Fruit fly (Drosophila melanogaster) whole organism, wandering third instar larva: Measurements from ENCODE around the gene MED10.

ENCODE experiments used
- CG32264 ChIP-seq: fragments of 200-800 bp; sonication (Bioruptor generic); optimal IDR thresholded peaks from 2 replicates; lab custom pipeline; 2016; ENCODE audit warnings: missing biosample characterization, missing genetic modification characterization
- CrebA ChIP-seq: fragments of 200-800 bp; sonication (Bioruptor generic); optimal IDR thresholded peaks from 2 replicates; lab custom pipeline; 2016; ENCODE audit warnings: missing biosample characterization, mild to moderate bottlenecking, missing genetic modification characterization, borderline replicate concordance
- Dif ChIP-seq: fragments of 200-275, 200-300 bp; sonication (Bioruptor generic); optimal IDR thresholded peaks from 2 replicates; lab custom pipeline; 2018; ENCODE audit warnings: missing biosample characterization, missing genetic modification characterization; ENCODE audit not compliant: partially characterized antibody
- HLH106 ChIP-seq: fragments of 200-800 bp; optimal IDR thresholded peaks from 3 replicates; lab custom pipeline; 2019; ENCODE audit warnings: missing biosample characterization, mild to moderate bottlenecking, missing genetic modification characterization, moderate library complexity
- Hnf4 ChIP-seq: fragments of 200-800 bp; sonication (Bioruptor generic); optimal IDR thresholded peaks from 2 replicates; lab custom pipeline; 2016; ENCODE audit warnings: missing biosample characterization, mild to moderate bottlenecking, missing genetic modification characterization
- Hr78 ChIP-seq: fragments of >200 bp; optimal IDR thresholded peaks from 2 replicates; lab custom pipeline; 2017; ENCODE audit warnings: missing biosample characterization, missing genetic modification characterization
- Hr83 ChIP-seq: fragments of 200-300 bp; sonication (Bioruptor generic); optimal IDR thresholded peaks from 2 replicates; lab custom pipeline; 2016; ENCODE audit warnings: missing biosample characterization, mild to moderate bottlenecking, missing genetic modification characterization, moderate library complexity; ENCODE audit not compliant: poor library complexity, severe bottlenecking
- Jra ChIP-seq: sonication (Bioruptor generic); optimal IDR thresholded peaks from 2 replicates; lab custom pipeline; 2016; ENCODE audit warnings: missing biosample characterization, missing genetic modification characterization
- Mio ChIP-seq: sonication (Bioruptor generic); optimal IDR thresholded peaks from 2 replicates; lab custom pipeline; 2016; ENCODE audit warnings: missing biosample characterization, missing genetic modification characterization
- Myc ChIP-seq: fragments of >200 bp; optimal IDR thresholded peaks from 2 replicates; lab custom pipeline; 2017
- N ChIP-seq: fragments of >200 bp; optimal IDR thresholded peaks from 2 replicates; lab custom pipeline; 2018; ENCODE audit warnings: missing biosample characterization, missing external identifiers, missing genetic modification characterization
- OdsH ChIP-seq: fragments of 200-800 bp; sonication (Bioruptor generic); optimal IDR thresholded peaks from 2 replicates; lab custom pipeline; 2016; ENCODE audit warnings: missing biosample characterization, mild to moderate bottlenecking, missing genetic modification characterization
- Rel ChIP-seq, 2 experiments: fragments of 200-800 bp; sonication (Bioruptor generic) in 1 of 2; optimal IDR thresholded peaks; 2 replicates in 1 of 2; 3 replicates in 1 of 2; lab custom pipeline; 2016 to 2019; ENCODE audit warnings: mild to moderate bottlenecking in 2 of 2, missing biosample characterization in 2 of 2, missing genetic modification characterization in 2 of 2, moderate library complexity in 1 of 2
- Sp1 ChIP-seq: fragments of 200-800 bp; sonication (Bioruptor generic); optimal IDR thresholded peaks from 3 replicates; lab custom pipeline; 2019; ENCODE audit warnings: missing biosample characterization, mild to moderate bottlenecking, missing genetic modification characterization, moderate library complexity
- Vsx2 ChIP-seq: fragments of 200-300, 225-300 bp; sonication (Bioruptor generic); optimal IDR thresholded peaks from 2 replicates; lab custom pipeline; 2018; ENCODE audit warnings: missing biosample characterization, missing genetic modification characterization; ENCODE audit not compliant: partially characterized antibody
- br ChIP-seq: fragments of 200-800 bp; sonication (Bioruptor generic); optimal IDR thresholded peaks from 2 replicates; lab custom pipeline; 2016; ENCODE audit warnings: missing biosample characterization, missing genetic modification characterization
- brk ChIP-seq: fragments of 200-800 bp; sonication (Bioruptor generic); optimal IDR thresholded peaks from 2 replicates; lab custom pipeline; 2016; ENCODE audit warnings: missing biosample characterization, mild to moderate bottlenecking, missing genetic modification characterization
- dl ChIP-seq, 2 experiments: fragments of 175-275, 200-275 bp in 1 of 2; fragments of 200-275 bp in 1 of 2; sonication (Bioruptor generic); optimal IDR thresholded peaks; lab custom pipeline; 2018; ENCODE audit warnings: mild to moderate bottlenecking in 2 of 2, missing biosample characterization in 2 of 2, missing genetic modification characterization in 2 of 2, moderate library complexity in 2 of 2; ENCODE audit not compliant: partially characterized antibody in 2 of 2, insufficient read depth in 1 of 2
- dmrt93B ChIP-seq: fragments of 200-800 bp; sonication (Bioruptor generic); optimal IDR thresholded peaks from 2 replicates; lab custom pipeline; 2018; ENCODE audit warnings: missing biosample characterization, mild to moderate bottlenecking, missing genetic modification characterization
- dsf ChIP-seq: sonication (Bioruptor generic); optimal IDR thresholded peaks from 2 replicates; lab custom pipeline; 2016; ENCODE audit warnings: missing biosample characterization, missing genetic modification characterization, borderline replicate concordance
- ey ChIP-seq: fragments of 200-800 bp; sonication (Bioruptor generic); optimal IDR thresholded peaks from 2 replicates; lab custom pipeline; 2016; ENCODE audit warnings: missing biosample characterization, missing genetic modification characterization
- foxo ChIP-seq, 2 experiments: fragments of 200-800 bp; sonication (Bioruptor generic); optimal IDR thresholded peaks; 2 replicates in 1 of 2; 3 replicates in 1 of 2; lab custom pipeline; 2016 to 2017; ENCODE audit warnings: missing biosample characterization in 2 of 2, missing genetic modification characterization in 2 of 2
- fru ChIP-seq: fragments of 200-800 bp; sonication (Bioruptor generic); optimal IDR thresholded peaks from 3 replicates; lab custom pipeline; 2016; ENCODE audit warnings: missing biosample characterization, mild to moderate bottlenecking, missing genetic modification characterization
- h ChIP-seq: fragments of 200-800 bp; sonication (Bioruptor generic); optimal IDR thresholded peaks from 3 replicates; lab custom pipeline; 2016; ENCODE audit warnings: missing biosample characterization, mild to moderate bottlenecking, missing genetic modification characterization
- jim ChIP-seq: fragments of 175-275, 200-325 bp; sonication (Bioruptor generic); optimal IDR thresholded peaks from 2 replicates; lab custom pipeline; 2016; ENCODE audit warnings: missing biosample characterization, mild to moderate bottlenecking, missing genetic modification characterization
- lola ChIP-seq: fragments of >200 bp; optimal IDR thresholded peaks from 2 replicates; lab custom pipeline; 2017; ENCODE audit warnings: missing biosample characterization, missing genetic modification characterization
- pan ChIP-seq: fragments of >200 bp; optimal IDR thresholded peaks from 2 replicates; lab custom pipeline; 2017
- psq ChIP-seq: fragments of 200-800 bp; sonication (Bioruptor generic); optimal IDR thresholded peaks from 3 replicates; lab custom pipeline; 2017; ENCODE audit warnings: missing biosample characterization, mild to moderate bottlenecking, missing genetic modification characterization, moderate library complexity
- rgr ChIP-seq: fragments of 200-800 bp; sonication (Bioruptor generic); optimal IDR thresholded peaks from 3 replicates; lab custom pipeline; 2016; ENCODE audit warnings: missing biosample characterization, mild to moderate bottlenecking, missing genetic modification characterization
- sage ChIP-seq: fragments of 200-800 bp; sonication (Bioruptor generic); optimal IDR thresholded peaks from 2 replicates; lab custom pipeline; 2016; ENCODE audit warnings: missing biosample characterization, mild to moderate bottlenecking, missing genetic modification characterization
- sv ChIP-seq: fragments of 200-800 bp; sonication (Bioruptor generic); optimal IDR thresholded peaks from 3 replicates; lab custom pipeline; 2016; ENCODE audit warnings: missing biosample characterization, missing genetic modification characterization
- tai ChIP-seq: sonication (Bioruptor generic); optimal IDR thresholded peaks from 2 replicates; lab custom pipeline; 2016; ENCODE audit warnings: missing biosample characterization, missing genetic modification characterization
- usp ChIP-seq: fragments of >200 bp; optimal IDR thresholded peaks from 2 replicates; lab custom pipeline; 2017; ENCODE audit warnings: missing biosample characterization, missing genetic modification characterization
- woc ChIP-seq: sonication (Bioruptor generic); optimal IDR thresholded peaks from 2 replicates; lab custom pipeline; 2016; ENCODE audit warnings: missing biosample characterization, mild to moderate bottlenecking, missing genetic modification characterization

The MED10 gene

DNA sequence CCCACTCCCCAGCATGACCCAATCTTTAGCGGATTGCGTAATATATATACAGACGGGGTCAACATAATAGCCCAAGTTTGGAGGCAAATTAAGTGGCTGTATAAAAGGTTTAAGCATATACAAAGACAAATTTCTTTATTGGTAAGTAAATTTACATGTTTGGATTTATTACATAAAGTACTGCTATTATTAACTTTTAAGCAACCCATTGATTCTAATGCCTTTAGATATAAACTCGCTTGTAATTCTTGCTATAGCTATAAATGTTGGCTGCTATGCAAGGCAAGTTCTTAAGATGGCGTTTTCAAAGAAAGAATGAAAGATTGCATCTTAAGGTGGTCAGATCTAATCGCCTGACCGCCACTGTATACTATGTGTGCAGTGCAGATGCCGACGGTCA is 29.3 kb upstream of the MED10 start:
- TF ChIP-seq Sp1 (GFP tag; lab: Kevin White, UChicago) (peak; percentile 47), dmrt93B (GFP tag; lab: Kevin White, UChicago) (peak; percentile 37), OdsH (GFP tag; lab: Kevin White, UChicago) (peak; percentile 62), Jra (no peak), N (GFP tag; lab: Kevin White, UChicago) (no peak), psq (GFP tag; lab: Kevin White, UChicago) (peak; percentile 42), brk (GFP tag; lab: Kevin White, UChicago) (no peak), foxo (GFP tag; optimal IDR thresholded peaks at IDR 0.05; lab: Kevin White, UChicago) (peak in 1 of 2 experiments; percentile 65), CrebA (no peak), h (peak; percentile 69), Hr78 (no peak), woc (GFP tag; lab: Kevin White, UChicago) (peak; percentile 50), rgr (GFP tag; lab: Kevin White, UChicago) (peak; percentile 53), HLH106 (peak; percentile 48), br (peak; percentile 5), fru (GFP tag; lab: Kevin White, UChicago) (peak; percentile 62), ey (GFP tag; lab: Kevin White, UChicago) (peak; percentile 63), tai (GFP tag; lab: Kevin White, UChicago) (peak; percentile 52)

DNA sequence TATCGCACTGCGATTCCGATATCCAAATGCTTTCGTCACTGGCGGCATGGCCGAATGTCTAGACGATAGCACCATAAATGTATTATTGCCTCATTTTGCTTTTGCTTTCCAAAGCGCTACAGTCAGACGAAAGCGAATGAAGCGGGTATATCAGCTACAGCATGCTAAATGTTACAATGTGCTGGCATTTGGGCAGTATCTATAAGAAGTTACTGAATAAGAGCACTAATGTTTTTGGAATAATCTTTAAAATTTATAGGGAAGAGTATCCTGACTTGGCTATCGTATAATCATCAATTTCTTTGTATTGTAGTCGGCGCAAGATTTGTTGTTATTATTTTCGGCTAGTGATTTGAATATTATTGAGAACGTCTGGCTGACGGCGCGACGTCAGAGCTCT is 28.6 kb upstream of the MED10 start:
- TF ChIP-seq CrebA = peak; percentile 59
- TF ChIP-seq foxo (GFP tag; optimal IDR thresholded peaks at IDR 0.05; lab: Kevin White, UChicago) = peak; percentile 75 to 89
- no peak for TF ChIP-seq Rel (GFP tag; optimal IDR thresholded peaks at IDR 0.05; lab: Kevin White, UChicago)
- TF ChIP-seq Rel (tag; optimal IDR thresholded peaks at IDR 0.05; lab: Kevin White, UChicago) = no peak
- peak; percentile 71 for TF ChIP-seq dmrt93B (GFP tag; lab: Kevin White, UChicago)
- TF ChIP-seq CG32264 = peak; percentile 46
- TF ChIP-seq sv (GFP tag; lab: Kevin White, UChicago) = peak; percentile 41
- peak; percentile 89 for TF ChIP-seq fru (GFP tag; lab: Kevin White, UChicago)
- peak; percentile 90 for TF ChIP-seq br
- TF ChIP-seq Sp1 (GFP tag; lab: Kevin White, UChicago) = peak; percentile 77
- TF ChIP-seq Hr83 (GFP tag; lab: Kevin White, UChicago) = peak; percentile 48
- TF ChIP-seq dsf (GFP tag; lab: Kevin White, UChicago) = no peak
- no peak for TF ChIP-seq Myc (lab: Kevin White, UChicago)
- TF ChIP-seq Vsx2 = no peak
- TF ChIP-seq usp (GFP tag; lab: Kevin White, UChicago) = no peak
- peak; percentile 49 for TF ChIP-seq tai (GFP tag; lab: Kevin White, UChicago)
- TF ChIP-seq rgr (GFP tag; lab: Kevin White, UChicago) = peak; percentile 88
- peak; percentile 83 for TF ChIP-seq OdsH (GFP tag; lab: Kevin White, UChicago)
- TF ChIP-seq Mio (GFP tag; lab: Kevin White, UChicago) = peak; percentile 59
- TF ChIP-seq woc (GFP tag; lab: Kevin White, UChicago) = peak; percentile 72
- TF ChIP-seq Hnf4 (GFP tag; lab: Kevin White, UChicago) = peak; percentile 77
- TF ChIP-seq jim (GFP tag; lab: Kevin White, UChicago) = no peak
- peak; percentile 11 for TF ChIP-seq brk (GFP tag; lab: Kevin White, UChicago)
- TF ChIP-seq sage (GFP tag; lab: Kevin White, UChicago) = peak; percentile 33
- TF ChIP-seq Jra = peak; percentile 59
- peak; percentile 77 for TF ChIP-seq HLH106
- TF ChIP-seq psq (GFP tag; lab: Kevin White, UChicago) = peak; percentile 72
- no peak for TF ChIP-seq N (GFP tag; lab: Kevin White, UChicago)
- no peak for TF ChIP-seq dl (GFP tag; optimal IDR thresholded peaks at IDR 0.05; lab: Kevin White, UChicago; ENCODE audit: insufficient read depth in 1 of 2, partially characterized antibody in 2 of 2)
- no peak for TF ChIP-seq pan (lab: Kevin White, UChicago)
- peak; percentile 92 for TF ChIP-seq h
- peak; percentile 90 for TF ChIP-seq ey (GFP tag; lab: Kevin White, UChicago)
- no peak for TF ChIP-seq Dif (GFP tag; lab: Kevin White, UChicago)
- TF ChIP-seq Hr78 = no peak
- TF ChIP-seq lola (GFP tag; lab: Kevin White, UChicago) = no peak

dm6 chr3L:16204128-16204527 is 27.8 kb upstream of the MED10 start:
- TF ChIP-seq ey (GFP tag; lab: Kevin White, UChicago) (peak; percentile 38), sage (GFP tag; lab: Kevin White, UChicago) (peak; percentile 18), OdsH (GFP tag; lab: Kevin White, UChicago) (peak; percentile 67), brk (GFP tag; lab: Kevin White, UChicago) (peak; percentile 53), foxo (GFP tag; optimal IDR thresholded peaks at IDR 0.05; lab: Kevin White, UChicago) (peak in 1 of 2 experiments; percentile 63), dmrt93B (GFP tag; lab: Kevin White, UChicago) (peak; percentile 11), Hnf4 (GFP tag; lab: Kevin White, UChicago) (no peak), h (peak; percentile 58), jim (GFP tag; lab: Kevin White, UChicago) (no peak), rgr (GFP tag; lab: Kevin White, UChicago) (peak; percentile 58), woc (GFP tag; lab: Kevin White, UChicago) (peak; percentile 17), psq (GFP tag; lab: Kevin White, UChicago) (peak; percentile 64), Sp1 (GFP tag; lab: Kevin White, UChicago) (peak; percentile 71), Rel (GFP tag; optimal IDR thresholded peaks at IDR 0.05; lab: Kevin White, UChicago) (no peak), Rel (tag; optimal IDR thresholded peaks at IDR 0.05; lab: Kevin White, UChicago) (no peak), HLH106 (peak; percentile 73), CG32264 (no peak), N (GFP tag; lab: Kevin White, UChicago) (no peak), fru (GFP tag; lab: Kevin White, UChicago) (peak; percentile 59), pan (lab: Kevin White, UChicago) (no peak)
- TF ChIP-seq, all 38 proteins: peak for 13
